Worm (Caenorhabditis elegans): ENCODE measurements around the gene ndua-1.

- TF ChIP-seq skn-1 (tag; optimal IDR thresholded peaks at IDR 0.05) (no peak), daf-12 (tag; optimal IDR thresholded peaks at IDR 0.05) (no peak), pha-4 (tag; optimal IDR thresholded peaks at IDR 0.05) (no peak), lin-15B (tag; optimal IDR thresholded peaks at IDR 0.05) (no peak), aly-2 (tag; optimal IDR thresholded peaks at IDR 0.05) (no peak), egl-5 (tag; optimal IDR thresholded peaks at IDR 0.05) (no peak), nfya-1 (tag; optimal IDR thresholded peaks at IDR 0.05; ENCODE audit: insufficient read depth) (no peak), egl-27 (tag; optimal IDR thresholded peaks at IDR 0.05) (no peak), zag-1 (tag; optimal IDR thresholded peaks at IDR 0.05) (no peak), elt-2 (tag; optimal IDR thresholded peaks at IDR 0.05) (no peak), elt-3 (tag; optimal IDR thresholded peaks at IDR 0.05) (no peak)
Measured at ce11 chrV:20871194-20871593, 19.5 kb upstream of the ndua-1 start.

Data from whole organism, L3 larva.